Fruit fly (Drosophila melanogaster): ENCODE measurements around the gene Pli.

Pli gene

DNA sequence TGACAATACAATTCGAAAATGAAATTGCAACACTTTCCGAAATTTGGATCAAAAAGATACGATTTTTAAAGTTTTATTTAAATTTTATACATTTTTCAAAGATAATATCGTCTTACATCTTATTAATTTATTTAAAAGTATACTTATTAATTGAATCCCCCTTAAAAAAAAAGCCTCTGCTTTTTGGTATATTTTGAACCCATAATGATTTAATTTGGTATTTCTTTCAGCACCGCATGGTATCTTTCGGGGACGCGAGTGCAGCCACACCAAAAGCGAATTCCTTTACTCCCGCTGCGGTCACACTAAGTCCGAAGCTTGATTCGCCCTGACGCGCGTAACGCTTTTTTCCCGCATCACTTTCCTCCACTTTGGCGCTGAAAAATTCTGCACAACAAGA, 69.6 kb downstream of the Pli start (continued):
- TF ChIP-seq CG8359 (GFP tag; optimal IDR thresholded peaks at IDR 0.05; ENCODE audit: borderline replicate concordance): no peak
- TF ChIP-seq CG9876 (GFP tag; optimal IDR thresholded peaks at IDR 0.05): no peak
- peak; percentile 12 for TF ChIP-seq HmgZ (tag; optimal IDR thresholded peaks at IDR 0.05)
- peak; percentile 7 for TF ChIP-seq tin (GFP tag; optimal IDR thresholded peaks at IDR 0.05)
- no peak for TF ChIP-seq ase (GFP tag; IDR thresholded peaks at IDR 0.05)
- TF ChIP-seq nom (GFP tag; optimal IDR thresholded peaks at IDR 0.05): peak; percentile 30
- 0 out of 2 replicates have a peak, but pooled peaks have one; percentile 14 for TF ChIP-seq Ptx1 (GFP tag; IDR thresholded peaks at IDR 0.05)
- TF ChIP-seq CG14050 (GFP tag; IDR thresholded peaks at IDR 0.05): no peak
- TF ChIP-seq dmrt99B (tag; optimal IDR thresholded peaks at IDR 0.05): no peak
- TF ChIP-seq CG3995 (GFP tag; optimal IDR thresholded peaks at IDR 0.05): no peak
- 0 out of 2 replicates have a peak, but pooled peaks have one; percentile 44 for TF ChIP-seq CG31441 (GFP tag; IDR thresholded peaks at IDR 0.05)
- TF ChIP-seq prd (optimal IDR thresholded peaks at IDR 0.05): no peak
- TF ChIP-seq prd (GFP tag; IDR thresholded peaks at IDR 0.05): peak; percentile 36; the same call in 1 of the 3 replicates
- no peak for TF ChIP-seq CG12942 (GFP tag; optimal IDR thresholded peaks at IDR 0.05)
- TF ChIP-seq CG2120 (GFP tag; optimal IDR thresholded peaks at IDR 0.05): peak; percentile 53
- no peak for TF ChIP-seq disco-r (GFP tag; optimal IDR thresholded peaks at IDR 0.05)
- 0 out of 3 replicates have a peak, but pooled peaks have one; percentile 20 for TF ChIP-seq CG34422 (GFP tag; IDR thresholded peaks at IDR 0.05)
- TF ChIP-seq kni (GFP tag; optimal IDR thresholded peaks at IDR 0.05): no peak
- TF ChIP-seq Bgb (GFP tag; IDR thresholded peaks at IDR 0.05; ENCODE audit: partially characterized antibody): peak; percentile 27; the same call in 1 of the 2 replicates
- TF ChIP-seq bcd (GFP tag; optimal IDR thresholded peaks at IDR 0.05): peak; percentile 28
- TF ChIP-seq CG17361 (GFP tag; IDR thresholded peaks at IDR 0.05): peak; percentile 60; the same call in 2 of the 3 replicates
- TF ChIP-seq onecut (GFP tag; IDR thresholded peaks at IDR 0.05): no peak
- no peak for TF ChIP-seq lov (optimal IDR thresholded peaks at IDR 0.05)
- no peak for TF ChIP-seq lov (GFP tag; IDR thresholded peaks at IDR 0.05)
- peak; percentile 51 for TF ChIP-seq CG14710 (tag; optimal IDR thresholded peaks at IDR 0.05)
- no peak for TF ChIP-seq CG34376 (GFP tag; optimal IDR thresholded peaks at IDR 0.05)
- no peak for TF ChIP-seq CG14860 (GFP tag; IDR thresholded peaks at IDR 0.05; ENCODE audit: partially characterized antibody)
- peak; percentile 46 for TF ChIP-seq Dek (tag; optimal IDR thresholded peaks at IDR 0.05)
- no peak for TF ChIP-seq Usf (GFP tag; optimal IDR thresholded peaks at IDR 0.05)
- TF ChIP-seq CG14014 (GFP tag; IDR thresholded peaks at IDR 0.05): no peak
- TF ChIP-seq CG8944 (GFP tag; optimal IDR thresholded peaks at IDR 0.05): no peak
- peak; percentile 65 for TF ChIP-seq Rfx (GFP tag; IDR thresholded peaks at IDR 0.05)
- no peak for TF ChIP-seq jigr1 (GFP tag; IDR thresholded peaks at IDR 0.05)
- TF ChIP-seq CG3407 (GFP tag; optimal IDR thresholded peaks at IDR 0.05): no peak
- no peak for TF ChIP-seq fd102C (GFP tag; optimal IDR thresholded peaks at IDR 0.05)
- TF ChIP-seq pnt (GFP tag; optimal IDR thresholded peaks at IDR 0.05): no peak
- no peak for TF ChIP-seq mam (GFP tag; optimal IDR thresholded peaks at IDR 0.05)
- no peak for TF ChIP-seq p53 (GFP tag; optimal IDR thresholded peaks at IDR 0.05)
- no peak for TF ChIP-seq CG17385 (GFP tag; optimal IDR thresholded peaks at IDR 0.05)
- TF ChIP-seq YL-1 (GFP tag; optimal IDR thresholded peaks at IDR 0.05): no peak
- TF ChIP-seq zf30C (GFP tag; optimal IDR thresholded peaks at IDR 0.05): no peak
- no peak for TF ChIP-seq CG2129 (GFP tag; IDR thresholded peaks at IDR 0.05; ENCODE audit: partially characterized antibody)
- TF ChIP-seq Elba2 (GFP tag; optimal IDR thresholded peaks at IDR 0.05): no peak
- no peak for TF ChIP-seq fd3F (GFP tag; optimal IDR thresholded peaks at IDR 0.05)
- no peak for TF ChIP-seq H15 (GFP tag; IDR thresholded peaks at IDR 0.05)
- peak; percentile 44; the same call in 1 of the 2 replicates for TF ChIP-seq CG3847 (GFP tag; IDR thresholded peaks at IDR 0.05)
- TF ChIP-seq Myb (GFP tag; optimal IDR thresholded peaks at IDR 0.05): peak; percentile 91
- 0 out of 2 replicates have a peak, but pooled peaks have one; percentile 34 for TF ChIP-seq sna (GFP tag; IDR thresholded peaks at IDR 0.05; ENCODE audit: partially characterized antibody)
- no peak for TF ChIP-seq Atf6 (GFP tag; IDR thresholded peaks at IDR 0.05)
- TF ChIP-seq CG42726 (GFP tag; IDR thresholded peaks at IDR 0.05; ENCODE audit: partially characterized antibody): 0 out of 2 replicates have a peak, but pooled peaks have one; percentile 31
- no peak for TF ChIP-seq CG1024 (GFP tag; IDR thresholded peaks at IDR 0.05)

Data from whole organism, embryonic.